Fruit fly (Drosophila melanogaster) whole organism, wandering third instar larva: ENCODE results near the gene Prtl99C.

ENCODE experiments used
- Myc ChIP-seq: fragments of >200 bp; optimal IDR thresholded peaks from 2 replicates; lab custom pipeline; 2017
- Rel ChIP-seq, 2 experiments: fragments of 200-800 bp; sonication (Bioruptor generic) in 1 of 2; optimal IDR thresholded peaks; 2 replicates in 1 of 2; 3 replicates in 1 of 2; lab custom pipeline; 2016 to 2019; ENCODE audit warnings: mild to moderate bottlenecking in 2 of 2, missing biosample characterization in 2 of 2, missing genetic modification characterization in 2 of 2, moderate library complexity in 1 of 2
- br ChIP-seq: fragments of 200-800 bp; sonication (Bioruptor generic); optimal IDR thresholded peaks from 2 replicates; lab custom pipeline; 2016; ENCODE audit warnings: missing biosample characterization, missing genetic modification characterization
- ey ChIP-seq: fragments of 200-800 bp; sonication (Bioruptor generic); optimal IDR thresholded peaks from 2 replicates; lab custom pipeline; 2016; ENCODE audit warnings: missing biosample characterization, missing genetic modification characterization
- pan ChIP-seq: fragments of >200 bp; optimal IDR thresholded peaks from 2 replicates; lab custom pipeline; 2017
- psq ChIP-seq: fragments of 200-800 bp; sonication (Bioruptor generic); optimal IDR thresholded peaks from 3 replicates; lab custom pipeline; 2017; ENCODE audit warnings: missing biosample characterization, mild to moderate bottlenecking, missing genetic modification characterization, moderate library complexity
- sv ChIP-seq: fragments of 200-800 bp; sonication (Bioruptor generic); optimal IDR thresholded peaks from 3 replicates; lab custom pipeline; 2016; ENCODE audit warnings: missing biosample characterization, missing genetic modification characterization
- usp ChIP-seq: fragments of >200 bp; optimal IDR thresholded peaks from 2 replicates; lab custom pipeline; 2017; ENCODE audit warnings: missing biosample characterization, missing genetic modification characterization

DNA sequence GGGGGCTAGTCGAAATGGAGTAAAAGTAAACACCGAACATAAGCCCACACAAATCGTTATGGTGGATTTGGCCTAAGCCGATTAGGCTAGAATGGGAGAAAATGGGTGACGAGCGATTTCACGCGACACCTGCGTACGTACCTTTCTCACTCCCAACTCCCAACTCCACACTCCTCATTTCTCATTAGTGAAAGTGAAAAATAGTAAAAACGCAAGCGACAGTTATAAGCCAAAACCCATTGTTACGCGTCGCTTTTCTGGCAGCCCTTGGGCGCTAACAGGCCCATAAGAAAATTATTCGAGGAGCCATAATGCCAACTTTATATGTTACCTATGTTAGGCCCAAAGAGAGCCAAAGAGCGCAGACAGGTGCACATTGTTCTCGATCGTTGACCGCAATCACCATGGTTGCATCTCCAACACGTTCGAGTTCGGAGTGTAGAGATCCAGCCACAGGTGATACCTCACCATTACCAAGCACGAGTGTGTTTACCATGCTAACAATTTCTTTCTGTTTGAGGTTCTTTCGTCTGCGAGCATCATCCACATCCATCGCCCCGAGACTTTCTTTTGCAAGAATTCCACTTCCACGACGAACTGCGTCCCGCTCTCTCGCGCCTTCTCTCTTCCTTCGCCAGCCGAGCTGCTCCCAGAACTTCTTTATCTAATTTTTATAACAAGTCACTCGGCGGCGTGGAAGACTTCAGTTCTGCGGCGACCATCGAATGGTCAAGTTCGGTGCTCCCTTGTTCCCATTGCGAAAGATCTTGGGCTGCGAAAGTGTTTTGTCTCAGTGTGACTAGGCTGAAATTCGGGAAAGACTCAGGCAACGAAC, 17.1 kb upstream of the Prtl99C start, which contains the start of gene neo:
- TF ChIP-seq psq (no peak), pan (no peak), Myc (no peak), br (GFP tag; lab: Kevin White, UChicago) (no peak), usp (GFP tag; lab: Kevin White, UChicago) (no peak), ey (GFP tag; lab: Kevin White, UChicago) (no peak), sv (GFP tag; lab: Kevin White, UChicago) (no peak), Rel (GFP tag; optimal IDR thresholded peaks at IDR 0.05; lab: Kevin White, UChicago) (no peak), Rel (tag; optimal IDR thresholded peaks at IDR 0.05; lab: Kevin White, UChicago) (no peak)
